Worm (Caenorhabditis elegans) whole organism, midembryonic: ENCODE measurements around the gene C34C12.7.

Experiments used
- T22C8.4 ChIP-seq: fragments of 200-800 bp; sonication (Bioruptor generic); IDR thresholded peaks from 2 replicates; pipeline ENCODE4 v1.3.6; 2022; ENCODE audit warnings: missing genetic modification characterization, missing compliant biosample characterization
- flt-1 ChIP-seq: fragments of 200-800 bp; sonication (Bioruptor generic); IDR thresholded peaks from 2 replicates; pipeline ENCODE4 v1.3.6; 2022; ENCODE audit warnings: missing genetic modification characterization, missing compliant biosample characterization
- med-1 ChIP-seq: sonication (generic microtip); optimal IDR thresholded peaks from 2 replicates; lab custom pipeline; 2017; ENCODE audit warnings: missing genetic modification characterization, mild to moderate bottlenecking, missing compliant biosample characterization, antibody characterized with exemption, missing genetic modification reagents; ENCODE audit not compliant: insufficient read depth
- ztf-29 ChIP-seq: fragments of 200-800 bp; sonication (Bioruptor generic); IDR thresholded peaks from 2 replicates; pipeline ENCODE4 v1.3.6; 2022; ENCODE audit warnings: missing genetic modification reagents, missing genetic modification characterization, missing compliant biosample characterization

DNA sequence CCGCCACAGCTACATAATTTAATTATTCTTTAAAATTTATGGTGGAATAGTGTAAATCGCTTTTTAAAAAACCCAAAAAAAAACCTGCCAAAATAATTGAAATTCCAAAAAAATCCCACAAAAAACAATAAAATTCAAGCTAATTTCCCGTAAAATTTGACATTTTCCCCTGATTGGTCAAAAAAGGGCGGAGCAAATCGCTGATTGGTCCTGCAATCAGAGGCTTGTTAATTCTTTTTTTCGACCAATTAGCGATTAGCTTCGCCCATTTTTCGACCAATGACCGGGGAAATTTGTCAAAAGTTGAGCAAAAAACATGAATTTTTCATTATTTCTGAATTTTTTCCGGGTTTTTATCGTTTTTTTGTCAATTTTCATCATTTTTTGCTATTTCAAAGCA is 21.1 kb downstream of the C34C12.7 start:
- no peak for TF ChIP-seq ztf-29
- TF ChIP-seq med-1 = no peak
- TF ChIP-seq flt-1 (GFP tag; lab: Robert Waterston, UW) = no peak
- no peak for TF ChIP-seq T22C8.4
